Fruit fly (Drosophila melanogaster): ENCODE measurements around the gene eyg.

- TF ChIP-seq ey (GFP tag; optimal IDR thresholded peaks at IDR 0.05) (no peak), lola (GFP tag; optimal IDR thresholded peaks at IDR 0.05) (no peak), Dfd (GFP tag; optimal IDR thresholded peaks at IDR 0.05) (no peak), dmrt93B (GFP tag; optimal IDR thresholded peaks at IDR 0.05) (no peak), rgr (GFP tag; optimal IDR thresholded peaks at IDR 0.05) (no peak), foxo (GFP tag; optimal IDR thresholded peaks at IDR 0.05) (no peak), psq (GFP tag; optimal IDR thresholded peaks at IDR 0.05) (no peak), Hr78 (GFP tag; optimal IDR thresholded peaks at IDR 0.05) (no peak), GATAd (GFP tag; optimal IDR thresholded peaks at IDR 0.05) (no peak), pan (optimal IDR thresholded peaks at IDR 0.05) (no peak), jim (GFP tag; optimal IDR thresholded peaks at IDR 0.05) (no peak)
These were observed 2.6 kb downstream of the eyg start for dm6 chr3L:12465229-12465628.
